Fruit fly (Drosophila melanogaster): Measurements from ENCODE around the gene CG13282.
A peak's percentile ranks its signal among the peaks of the same experiment; 100 is the strongest.

The CG13282 gene

DNA sequence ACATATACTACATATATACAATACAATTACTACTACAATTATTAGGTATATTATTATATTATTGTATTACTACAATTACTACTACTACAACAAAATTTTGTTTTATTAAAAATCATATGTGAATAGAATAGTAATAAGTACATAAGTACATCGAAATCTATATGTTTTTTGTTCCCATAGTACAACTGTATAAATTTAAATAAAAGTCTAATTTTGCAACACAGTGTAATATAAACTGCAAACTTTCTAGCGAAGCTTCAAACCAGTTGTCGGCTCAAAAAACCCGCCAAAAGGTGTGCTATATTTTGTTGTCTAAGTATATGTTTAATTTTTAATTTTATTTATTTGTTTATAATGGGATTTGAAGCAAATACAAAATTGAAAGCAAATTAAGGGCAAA, 25.3 kb upstream of the CG13282 start:
- TF ChIP-seq Myc (optimal IDR thresholded peaks at IDR 0.05) (peak; percentile 39), tai (GFP tag; optimal IDR thresholded peaks at IDR 0.05) (no peak)

DNA sequence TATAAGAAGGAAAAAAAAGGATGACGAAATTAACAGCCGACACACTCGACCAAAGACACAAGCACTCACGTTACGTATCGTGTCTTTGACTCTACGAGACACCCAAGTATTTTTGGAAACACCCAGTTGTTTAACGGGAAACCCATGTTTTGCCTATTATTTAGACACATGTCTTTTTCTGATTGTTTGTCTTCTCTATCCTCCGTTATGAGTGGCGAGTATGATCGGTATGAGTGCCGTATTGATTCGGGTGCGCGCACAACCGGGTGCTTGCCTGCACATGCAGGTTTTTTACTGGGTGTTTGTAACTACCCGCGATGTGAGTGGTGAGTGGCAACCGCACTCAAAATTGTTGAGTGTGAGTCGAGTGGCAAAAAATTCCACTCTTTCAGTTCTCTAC, 24.8 kb upstream of the CG13282 start:
- TF ChIP-seq rgr (GFP tag; optimal IDR thresholded peaks at IDR 0.05) (no peak), usp (GFP tag; optimal IDR thresholded peaks at IDR 0.05) (no peak), Myc (optimal IDR thresholded peaks at IDR 0.05) (no peak), OdsH (GFP tag; optimal IDR thresholded peaks at IDR 0.05) (no peak), dsf (GFP tag; optimal IDR thresholded peaks at IDR 0.05; ENCODE audit: borderline replicate concordance) (no peak), Rel (GFP tag; optimal IDR thresholded peaks at IDR 0.05) (no peak), Rel (tag; optimal IDR thresholded peaks at IDR 0.05) (no peak)

- TF ChIP-seq CrebA (GFP tag; optimal IDR thresholded peaks at IDR 0.05; ENCODE audit: borderline replicate concordance) (peak; percentile 14), dsf (GFP tag; optimal IDR thresholded peaks at IDR 0.05; ENCODE audit: borderline replicate concordance) (no peak), sage (GFP tag; optimal IDR thresholded peaks at IDR 0.05) (no peak), Myc (optimal IDR thresholded peaks at IDR 0.05) (no peak)
These were observed 24.2 kb upstream of the CG13282 start, which contains the start of gene CG31809 for dm6 chr2L:16858466-16859007. TSS of gene CG31809 (minus strand) at chr2L:16858714.

- TF ChIP-seq CG32264 (GFP tag; optimal IDR thresholded peaks at IDR 0.05) (no peak), OdsH (GFP tag; optimal IDR thresholded peaks at IDR 0.05) (no peak), dl (GFP tag; optimal IDR thresholded peaks at IDR 0.05; ENCODE audit: insufficient read depth in 1 of 2, partially characterized antibody in 2 of 2) (peak in 1 of 2 experiments; percentile 1), Rel (GFP tag; optimal IDR thresholded peaks at IDR 0.05) (no peak), Rel (tag; optimal IDR thresholded peaks at IDR 0.05) (no peak), Dif (GFP tag; optimal IDR thresholded peaks at IDR 0.05; ENCODE audit: partially characterized antibody) (peak; percentile 24), tai (GFP tag; optimal IDR thresholded peaks at IDR 0.05) (no peak), pan (optimal IDR thresholded peaks at IDR 0.05) (no peak), sv (GFP tag; optimal IDR thresholded peaks at IDR 0.05) (no peak), fru (GFP tag; optimal IDR thresholded peaks at IDR 0.05) (no peak), HLH106 (tag; optimal IDR thresholded peaks at IDR 0.05) (no peak), Abd-B (GFP tag; optimal IDR thresholded peaks at IDR 0.05) (no peak)
These were observed 23.4 kb upstream of the CG13282 start for dm6 chr2L:16857665-16858064.

- TF ChIP-seq N (GFP tag; optimal IDR thresholded peaks at IDR 0.05) (no peak), Jra (GFP tag; optimal IDR thresholded peaks at IDR 0.05) (no peak), foxo (GFP tag; optimal IDR thresholded peaks at IDR 0.05) (no peak), Dfd (GFP tag; optimal IDR thresholded peaks at IDR 0.05) (no peak), brk (GFP tag; optimal IDR thresholded peaks at IDR 0.05) (no peak), ey (GFP tag; optimal IDR thresholded peaks at IDR 0.05) (no peak), sage (GFP tag; optimal IDR thresholded peaks at IDR 0.05) (no peak), rgr (GFP tag; optimal IDR thresholded peaks at IDR 0.05) (no peak), h (GFP tag; optimal IDR thresholded peaks at IDR 0.05) (no peak), Vsx2 (GFP tag; optimal IDR thresholded peaks at IDR 0.05; ENCODE audit: partially characterized antibody) (no peak), CrebA (GFP tag; optimal IDR thresholded peaks at IDR 0.05; ENCODE audit: borderline replicate concordance) (no peak)
These were observed 22.8 kb upstream of the CG13282 start for dm6 chr2L:16857131-16857530.

DNA sequence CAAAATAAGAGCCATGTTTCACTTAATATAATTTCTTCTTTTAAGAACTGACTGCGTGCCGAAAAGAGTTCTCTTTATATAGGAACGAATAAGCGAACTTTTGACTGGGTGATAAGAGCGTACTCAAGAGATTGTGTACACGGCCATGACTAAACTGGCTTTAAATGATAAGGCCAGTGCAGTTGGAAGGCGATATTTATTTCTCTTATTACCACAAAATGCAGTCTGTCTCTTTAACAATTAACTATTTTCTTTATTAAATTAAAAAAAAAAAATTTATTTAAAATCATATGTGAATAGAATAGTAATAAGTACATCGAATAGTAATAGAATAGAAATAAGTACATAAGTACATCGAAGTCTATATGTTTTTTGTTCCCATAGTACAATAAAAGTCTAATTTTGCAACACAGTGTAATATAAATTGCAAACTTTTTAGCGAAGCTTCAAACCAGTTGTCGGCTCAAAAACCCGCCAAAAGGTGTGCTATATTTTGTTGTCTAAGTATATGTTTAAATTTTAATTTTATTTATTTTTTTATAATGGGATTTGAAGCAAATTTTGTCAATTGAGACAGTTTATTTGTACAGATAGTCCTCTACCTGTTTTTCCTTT, 18.1 kb upstream of the CG13282 start, which contains the start of gene CG31810:
Gene CG31810 (minus strand): TSS at position 51 of the 615 bp plus-strand sequence.
- TF ChIP-seq h (GFP tag; optimal IDR thresholded peaks at IDR 0.05) (no peak), Dif (GFP tag; optimal IDR thresholded peaks at IDR 0.05; ENCODE audit: partially characterized antibody) (peak; percentile 28), lola (GFP tag; optimal IDR thresholded peaks at IDR 0.05) (no peak), tai (GFP tag; optimal IDR thresholded peaks at IDR 0.05) (no peak), N (GFP tag; optimal IDR thresholded peaks at IDR 0.05) (no peak), CG32264 (GFP tag; optimal IDR thresholded peaks at IDR 0.05) (no peak), psq (GFP tag; optimal IDR thresholded peaks at IDR 0.05) (no peak), CrebA (GFP tag; optimal IDR thresholded peaks at IDR 0.05; ENCODE audit: borderline replicate concordance) (no peak), Hr78 (GFP tag; optimal IDR thresholded peaks at IDR 0.05) (no peak), Vsx2 (GFP tag; optimal IDR thresholded peaks at IDR 0.05; ENCODE audit: partially characterized antibody) (no peak), dl (GFP tag; optimal IDR thresholded peaks at IDR 0.05; ENCODE audit: insufficient read depth in 1 of 2, partially characterized antibody in 2 of 2) (peak in 1 of 2 experiments; percentile 31), CG9705 (GFP tag; optimal IDR thresholded peaks at IDR 0.05) (no peak), Myc (optimal IDR thresholded peaks at IDR 0.05) (peak; percentile 36), Rel (GFP tag; optimal IDR thresholded peaks at IDR 0.05) (no peak), Rel (tag; optimal IDR thresholded peaks at IDR 0.05) (no peak), HLH106 (tag; optimal IDR thresholded peaks at IDR 0.05) (peak; percentile 1)

Measured in whole organism, wandering third instar larva.